Fruit fly (Drosophila melanogaster): ENCODE measurements around the gene JMJD6.
A peak's percentile ranks its signal among the peaks of the same experiment; 100 is the strongest.

Gene JMJD6

dm6 chr3R:22367126-22368076 lies 5.2 kb upstream of the JMJD6 start, which contains the start of the genes Polr3F and PyK (continued):
- TF ChIP-seq CG11695 (GFP tag; IDR thresholded peaks at IDR 0.05) = no peak
- TF ChIP-seq ci (GFP tag; IDR thresholded peaks at IDR 0.05) = peak; percentile 33; the same call in 1 of the 3 replicates
- no peak for TF ChIP-seq CG4328 (GFP tag; optimal IDR thresholded peaks at IDR 0.05)
- TF ChIP-seq CG1602 (GFP tag; optimal IDR thresholded peaks at IDR 0.05) = no peak
- peak; percentile 5 for TF ChIP-seq CG10654 (GFP tag; optimal IDR thresholded peaks at IDR 0.05)
- TF ChIP-seq row (GFP tag; IDR thresholded peaks at IDR 0.05) = peak; percentile 74
- TF ChIP-seq CTCF (GFP tag; optimal IDR thresholded peaks at IDR 0.05) = no peak
- TF ChIP-seq CG7839 (tag; optimal IDR thresholded peaks at IDR 0.05) = peak; percentile 28
- no peak for TF ChIP-seq CG12769 (tag; optimal IDR thresholded peaks at IDR 0.05)
- TF ChIP-seq CG5953 (GFP tag; IDR thresholded peaks at IDR 0.05) = no peak
- no peak for TF ChIP-seq bab2 (GFP tag; optimal IDR thresholded peaks at IDR 0.05)
- peak; percentile 57 for TF ChIP-seq trem (tag; optimal IDR thresholded peaks at IDR 0.05)
- TF ChIP-seq CG4617 (GFP tag; optimal IDR thresholded peaks at IDR 0.05; ENCODE audit: borderline replicate concordance) = peak; percentile 30
- TF ChIP-seq Deaf1 (tag; optimal IDR thresholded peaks at IDR 0.05) = peak; percentile 2
- no peak for TF ChIP-seq gt (GFP tag; IDR thresholded peaks at IDR 0.05)
- no peak for TF ChIP-seq mam (GFP tag; optimal IDR thresholded peaks at IDR 0.05)
- TF ChIP-seq CG12155 (GFP tag; optimal IDR thresholded peaks at IDR 0.05) = peak; percentile 5
- peak; percentile 9 for TF ChIP-seq twi (tag; optimal IDR thresholded peaks at IDR 0.05)
- TF ChIP-seq Lpt (GFP tag; optimal IDR thresholded peaks at IDR 0.05) = no peak
- no peak for TF ChIP-seq Dfd (GFP tag; optimal IDR thresholded peaks at IDR 0.05)
- peak; percentile 1 for TF ChIP-seq CG10979 (tag; optimal IDR thresholded peaks at IDR 0.05)
- no peak for TF ChIP-seq gsb (GFP tag; IDR thresholded peaks at IDR 0.05)
- no peak for TF ChIP-seq cwo (GFP tag; optimal IDR thresholded peaks at IDR 0.05)
- TF ChIP-seq dimm (GFP tag; IDR thresholded peaks at IDR 0.05) = no peak
- TF ChIP-seq CG2199 (GFP tag; IDR thresholded peaks at IDR 0.05) = no peak
- no peak for TF ChIP-seq CG7357 (GFP tag; IDR thresholded peaks at IDR 0.05)
- TF ChIP-seq Hey (tag; optimal IDR thresholded peaks at IDR 0.05) = no peak
- TF ChIP-seq seq (GFP tag; IDR thresholded peaks at IDR 0.05) = no peak
- TF ChIP-seq Taf1 (GFP tag; IDR thresholded peaks at IDR 0.05) = no peak
- TF ChIP-seq ewg (GFP tag; optimal IDR thresholded peaks at IDR 0.05) = no peak
- TF ChIP-seq repo (GFP tag; optimal IDR thresholded peaks at IDR 0.05) = no peak
- no peak for TF ChIP-seq so (GFP tag; IDR thresholded peaks at IDR 0.05)
- no peak for TF ChIP-seq hth (optimal IDR thresholded peaks at IDR 0.05)
- TF ChIP-seq CG16779 (GFP tag; IDR thresholded peaks at IDR 0.05) = no peak
- peak; percentile 9 for TF ChIP-seq jumu (GFP tag; optimal IDR thresholded peaks at IDR 0.05)
- TF ChIP-seq sna (GFP tag; IDR thresholded peaks at IDR 0.05; ENCODE audit: partially characterized antibody) = 0 out of 2 replicates have a peak, but pooled peaks have one; percentile 17
- no peak for TF ChIP-seq CG3163 (GFP tag; optimal IDR thresholded peaks at IDR 0.05)
- no peak for TF ChIP-seq br (optimal IDR thresholded peaks at IDR 0.05)
- TF ChIP-seq sens-2 (GFP tag; IDR thresholded peaks at IDR 0.05) = no peak
- no peak for TF ChIP-seq Ssrp (tag; optimal IDR thresholded peaks at IDR 0.05)
- TF ChIP-seq CG9727 (GFP tag; optimal IDR thresholded peaks at IDR 0.05) = peak; percentile 41
- no peak for TF ChIP-seq rib (GFP tag; IDR thresholded peaks at IDR 0.05)
- no peak for TF ChIP-seq NfI (GFP tag; optimal IDR thresholded peaks at IDR 0.05)
- TF ChIP-seq btn (GFP tag; optimal IDR thresholded peaks at IDR 0.05) = no peak
- TF ChIP-seq gce (GFP tag; IDR thresholded peaks at IDR 0.05) = no peak
- TF ChIP-seq CG4404 (GFP tag; IDR thresholded peaks at IDR 0.05) = no peak
- TF ChIP-seq ash1 (GFP tag; optimal IDR thresholded peaks at IDR 0.05) = no peak
- no peak for TF ChIP-seq CG11093 (GFP tag; IDR thresholded peaks at IDR 0.05)
- TF ChIP-seq dati (GFP tag; IDR thresholded peaks at IDR 0.05) = no peak
- no peak for TF ChIP-seq Usf (GFP tag; optimal IDR thresholded peaks at IDR 0.05)
- TF ChIP-seq CG10543 (GFP tag; optimal IDR thresholded peaks at IDR 0.05) = no peak
- TF ChIP-seq onecut (GFP tag; IDR thresholded peaks at IDR 0.05) = no peak

All from whole organism, embryonic.